Worm (Caenorhabditis elegans): ENCODE results near the gene srh-148.
"Not testable (repeated sequence)": the region's sequence is repeated elsewhere in the genome, so short reads cannot be mapped to it uniquely, and the experiment has no call there.

The srh-148 gene

ce11 chrV:15819983-15820382 lies 38.2 kb downstream of the srh-148 start, which contains the start of gene srbc-48:
TSS of gene srbc-48 (plus strand) at chrV:15820283.
- TF ChIP-seq bed-3 (GFP tag; optimal IDR thresholded peaks at IDR 0.05) (no peak), nhr-237 (tag; optimal IDR thresholded peaks at IDR 0.05) (no peak), mls-2 (tag; optimal IDR thresholded peaks at IDR 0.05) (no peak), cnd-1 (tag; optimal IDR thresholded peaks at IDR 0.05) (no peak), lin-32 (GFP tag; optimal IDR thresholded peaks at IDR 0.05) (no peak), pha-4 (tag; optimal IDR thresholded peaks at IDR 0.05) (no peak), tbx-8 (GFP tag; optimal IDR thresholded peaks at IDR 0.05) (no peak), zip-8 (tag; optimal IDR thresholded peaks at IDR 0.05) (no peak), nhr-28 (tag; optimal IDR thresholded peaks at IDR 0.05) (no peak), lin-13 (tag; optimal IDR thresholded peaks at IDR 0.05) (no peak), mab-5 (tag; optimal IDR thresholded peaks at IDR 0.05) (no peak), snpc-4 (tag; optimal IDR thresholded peaks at IDR 0.05) (no peak), ceh-83 (GFP tag; optimal IDR thresholded peaks at IDR 0.05) (no peak), drap-1 (GFP tag; optimal IDR thresholded peaks at IDR 0.05) (no peak), M03D4.4 (tag; optimal IDR thresholded peaks at IDR 0.05) (no peak), ham-2 (GFP tag; optimal IDR thresholded peaks at IDR 0.05) (no peak)

- TF ChIP-seq ceh-39 (tag; optimal IDR thresholded peaks at IDR 0.05) (no peak), flh-1 (GFP tag; optimal IDR thresholded peaks at IDR 0.05) (no peak), nhr-28 (tag; optimal IDR thresholded peaks at IDR 0.05) (no peak), lin-13 (tag; optimal IDR thresholded peaks at IDR 0.05) (no peak), sem-2 (GFP tag; optimal IDR thresholded peaks at IDR 0.05) (no peak), mls-2 (tag; optimal IDR thresholded peaks at IDR 0.05) (no peak), nhr-2 (tag; optimal IDR thresholded peaks at IDR 0.05) (no peak), blmp-1 (tag; optimal IDR thresholded peaks at IDR 0.05) (no peak), unc-120 (tag; optimal IDR thresholded peaks at IDR 0.05; ENCODE audit: poor library complexity, severe bottlenecking) (no peak), elt-1 (tag; optimal IDR thresholded peaks at IDR 0.05; ENCODE audit: borderline replicate concordance, insufficient read depth) (no peak), ceh-83 (GFP tag; optimal IDR thresholded peaks at IDR 0.05) (no peak), snpc-4 (tag; optimal IDR thresholded peaks at IDR 0.05) (no peak), nhr-76 (tag; optimal IDR thresholded peaks at IDR 0.05) (no peak), cnd-1 (tag; optimal IDR thresholded peaks at IDR 0.05) (no peak), sptf-1 (tag; optimal IDR thresholded peaks at IDR 0.05) (no peak)
Measured at ce11 chrV:15817746-15818145, 40.4 kb downstream of the srh-148 start, which contains the start of gene abf-3. TSS of gene abf-3 (minus strand) at chrV:15817846.

- TF ChIP-seq nhr-12 (tag; optimal IDR thresholded peaks at IDR 0.05) = no peak
- TF ChIP-seq zip-8 (tag; optimal IDR thresholded peaks at IDR 0.05) = peak; percentile 19
Measured at ce11 chrV:15815962-15816432, 42.2 kb downstream of the srh-148 start, which contains the start of the genes fbxa-69 and F54B8.4. TSS of gene fbxa-69 (minus strand) at chrV:15815971. TSS of gene F54B8.4 (plus strand) at chrV:15816382.

ce11 chrV:15811982-15812381 lies 46.2 kb downstream of the srh-148 start, which contains the start of gene nhr-282:
TSS of gene nhr-282 (plus strand) at chrV:15812282.
- TF ChIP-seq mls-2, nhr-237, lsy-2 (tag; optimal IDR thresholded peaks at IDR 0.05): not testable (repeated sequence)

- TF ChIP-seq pha-4 (tag; optimal IDR thresholded peaks at IDR 0.05) = no peak
- no peak for TF ChIP-seq bed-3 (GFP tag; optimal IDR thresholded peaks at IDR 0.05)
- no peak for TF ChIP-seq zip-8 (tag; optimal IDR thresholded peaks at IDR 0.05)
- no peak for TF ChIP-seq nhr-237 (tag; optimal IDR thresholded peaks at IDR 0.05)
- no peak for TF ChIP-seq unc-120 (tag; optimal IDR thresholded peaks at IDR 0.05; ENCODE audit: poor library complexity, severe bottlenecking)
- TF ChIP-seq ceh-43 (GFP tag; optimal IDR thresholded peaks at IDR 0.05) = no peak
- no peak for TF ChIP-seq mep-1 (tag; optimal IDR thresholded peaks at IDR 0.05)
- no peak for TF ChIP-seq ceh-83 (GFP tag; optimal IDR thresholded peaks at IDR 0.05)
Measured at ce11 chrV:15810446-15810845, 47.7 kb downstream of the srh-148 start, which contains the start of gene F54B8.1. TSS of gene F54B8.1 (plus strand) at chrV:15810746.

- TF ChIP-seq nhr-12 (tag; optimal IDR thresholded peaks at IDR 0.05) (no peak), cnd-1 (tag; optimal IDR thresholded peaks at IDR 0.05) (no peak), ces-1 (GFP tag; optimal IDR thresholded peaks at IDR 0.05) (no peak), lin-13 (tag; optimal IDR thresholded peaks at IDR 0.05) (no peak), nhr-2 (tag; optimal IDR thresholded peaks at IDR 0.05) (no peak), ceh-39 (tag; optimal IDR thresholded peaks at IDR 0.05) (no peak), sptf-1 (tag; optimal IDR thresholded peaks at IDR 0.05) (no peak), nhr-76 (tag; optimal IDR thresholded peaks at IDR 0.05) (no peak), lin-32 (GFP tag; optimal IDR thresholded peaks at IDR 0.05) (no peak), nhr-28 (tag; optimal IDR thresholded peaks at IDR 0.05) (no peak)
Measured at ce11 chrV:15809543-15809942, 48.6 kb downstream of the srh-148 start, which contains the start of gene srsx-36. TSS of gene srsx-36 (minus strand) at chrV:15809643.

All from whole organism, mixed stage, embryonic.